Fruit fly (Drosophila melanogaster) whole organism, embryonic: ENCODE data around the gene CG8837.

Experiments used
- Adf1 ChIP-seq: fragments of 200-800 bp; sonication (Bioruptor generic); IDR thresholded peaks from 2 replicates; pipeline ENCODE4 v1.3.6; 2022; ENCODE audit warnings: missing biosample characterization, missing genetic modification characterization
- Awh ChIP-seq: fragments of 200-800 bp; sonication (Bioruptor generic); IDR thresholded peaks from 2 replicates; pipeline ENCODE4, ENCODE4 v1.3.6; 2022; ENCODE audit warnings: missing biosample characterization, missing genetic modification characterization
- B-H1 ChIP-seq: fragments of 200-800 bp; sonication (Bioruptor generic); IDR thresholded peaks from 3 replicates; pipeline ENCODE4 v1.3.6; 2022; ENCODE audit warnings: missing biosample characterization, missing genetic modification characterization
- CG11093 ChIP-seq: fragments of 200-800 bp; sonication (Bioruptor generic); IDR thresholded peaks from 3 replicates; pipeline ENCODE4 v1.3.6; 2022; ENCODE audit warnings: missing biosample characterization, missing genetic modification characterization
- CG12155 ChIP-seq: fragments of 200-800 bp; sonication (Bioruptor generic); optimal IDR thresholded peaks from 3 replicates; lab custom pipeline; 2016; ENCODE audit warnings: missing biosample characterization, missing genetic modification characterization
- CG12219 ChIP-seq: fragments of 200-800 bp; sonication (Bioruptor generic); optimal IDR thresholded peaks from 3 replicates; lab custom pipeline; 2018; ENCODE audit warnings: missing biosample characterization, mild to moderate bottlenecking, missing genetic modification characterization
- CG12942 ChIP-seq: fragments of 200-800 bp; sonication (Bioruptor generic); optimal IDR thresholded peaks from 3 replicates; lab custom pipeline; 2016; ENCODE audit warnings: missing biosample characterization, missing genetic modification characterization
- CG13775 ChIP-seq: fragments of 200-800 bp; sonication (Bioruptor generic); optimal IDR thresholded peaks from 3 replicates; lab custom pipeline; 2017; ENCODE audit warnings: missing biosample characterization, mild to moderate bottlenecking, missing genetic modification characterization
- CG15514 ChIP-seq: fragments of 200-800 bp; sonication (Bioruptor generic); optimal IDR thresholded peaks from 3 replicates; lab custom pipeline; 2017; ENCODE audit warnings: missing biosample characterization, missing genetic modification characterization, mild to moderate bottlenecking, moderate library complexity, missing genetic modification reagents
- CG17361 ChIP-seq: fragments of 200-800 bp; sonication (Bioruptor generic); IDR thresholded peaks from 3 replicates; pipeline ENCODE4 v1.3.6; 2022; ENCODE audit warnings: missing biosample characterization, missing genetic modification characterization
- CG18011 ChIP-seq: fragments of 200-800 bp; sonication (Bioruptor generic); optimal IDR thresholded peaks from 2 replicates; lab custom pipeline; 2017; ENCODE audit warnings: missing biosample characterization, missing genetic modification characterization, mild to moderate bottlenecking, moderate library complexity, missing genotype
- CG18476 ChIP-seq: fragments of 200-800 bp; sonication (Bioruptor generic); optimal IDR thresholded peaks from 2 replicates; lab custom pipeline; 2016; ENCODE audit warnings: missing biosample characterization, mild to moderate bottlenecking, missing genetic modification characterization
- CG18619 ChIP-seq: fragments of 200-800 bp; sonication (Bioruptor generic); optimal IDR thresholded peaks from 3 replicates; lab custom pipeline; 2017; ENCODE audit warnings: missing biosample characterization, mild to moderate bottlenecking, missing genetic modification characterization
- CG2202 ChIP-seq: fragments of 200-800 bp; sonication (Bioruptor generic); optimal IDR thresholded peaks from 2 replicates; lab custom pipeline; 2018; ENCODE audit warnings: missing biosample characterization, mild to moderate bottlenecking, missing genetic modification characterization
- CG4328 ChIP-seq: fragments of 200-800 bp; sonication (Bioruptor generic); optimal IDR thresholded peaks from 3 replicates; lab custom pipeline; 2017; ENCODE audit warnings: missing biosample characterization, missing genetic modification reagents, missing genetic modification characterization
- CG4360 ChIP-seq: fragments of 200-800 bp; sonication (Bioruptor generic); IDR thresholded peaks from 2 replicates; pipeline ENCODE4 v1.3.6; 2022; ENCODE audit warnings: missing biosample characterization, missing genetic modification characterization
- CG4617 ChIP-seq: fragments of 200-800 bp; sonication (Bioruptor generic); optimal IDR thresholded peaks from 3 replicates; lab custom pipeline; 2016; ENCODE audit warnings: missing biosample characterization, missing genetic modification characterization, borderline replicate concordance
- CG7987 ChIP-seq: fragments of 200-800 bp; sonication (Bioruptor generic); optimal IDR thresholded peaks from 2 replicates; lab custom pipeline; 2018; ENCODE audit warnings: missing biosample characterization, mild to moderate bottlenecking, missing genetic modification characterization, moderate library complexity
- CG8478 ChIP-seq: fragments of >200 bp; optimal IDR thresholded peaks from 2 replicates; lab custom pipeline; 2018
- CG9609 ChIP-seq: fragments of 200-800 bp; sonication (Bioruptor generic); optimal IDR thresholded peaks from 3 replicates; lab custom pipeline; 2016; ENCODE audit warnings: missing biosample characterization, missing genetic modification characterization
- CG9817 ChIP-seq: fragments of 200-800 bp; sonication (Bioruptor generic); optimal IDR thresholded peaks from 2 replicates; lab custom pipeline; 2018; ENCODE audit warnings: missing biosample characterization, mild to moderate bottlenecking, missing genetic modification characterization, moderate library complexity
- Chrac-16 ChIP-seq: fragments of 200-800 bp; sonication (Bioruptor generic); optimal IDR thresholded peaks from 3 replicates; lab custom pipeline; 2016; ENCODE audit warnings: missing biosample characterization, missing genetic modification characterization
- Deaf1 ChIP-seq: fragments of 200-800 bp; optimal IDR thresholded peaks from 3 replicates; lab custom pipeline; 2019; ENCODE audit warnings: missing biosample characterization, mild to moderate bottlenecking, missing genetic modification characterization, moderate library complexity
- Dfd ChIP-seq, 2 experiments: fragments of >200 bp; optimal IDR thresholded peaks; 2 replicates each; lab custom pipeline; 2017; ENCODE audit warnings: missing biosample characterization in 2 of 2, missing genetic modification characterization in 2 of 2
- Dll ChIP-seq: fragments of 200-800 bp; sonication (Bioruptor generic); IDR thresholded peaks from 4 replicates; pipeline ENCODE4 v1.3.6; 2022; ENCODE audit warnings: missing biosample characterization, missing genetic modification characterization; ENCODE audit not compliant: partially characterized antibody
- Doc2 ChIP-seq: fragments of 200-800 bp; sonication (Bioruptor generic); IDR thresholded peaks from 2 replicates; pipeline ENCODE4 v1.3.6; 2022; ENCODE audit warnings: missing biosample characterization, missing genetic modification characterization
- Drgx ChIP-seq: fragments of 200-800 bp; sonication (Bioruptor generic); IDR thresholded peaks from 2 replicates; pipeline ENCODE4 v1.3.6; 2022; ENCODE audit warnings: missing biosample characterization, missing genetic modification characterization
- Eip74EF ChIP-seq, 2 experiments: fragments of 200-800 bp in 1 of 2; fragments of >200 bp in 1 of 2; sonication (Bioruptor generic) in 1 of 2; optimal IDR thresholded peaks; 2 replicates each; lab custom pipeline; 2017 to 2019; ENCODE audit warnings: missing biosample characterization in 2 of 2, missing genetic modification characterization in 2 of 2, mild to moderate bottlenecking in 1 of 2, moderate library complexity in 1 of 2
- Hr51 ChIP-seq, 2 experiments: fragments of 200-800 bp; sonication (Bioruptor generic); optimal IDR thresholded peaks; 2 replicates in 1 of 2; 3 replicates in 1 of 2; lab custom pipeline; 2016 to 2018; ENCODE audit warnings: missing biosample characterization in 2 of 2, missing genetic modification characterization in 2 of 2, mild to moderate bottlenecking in 1 of 2, moderate library complexity in 1 of 2
- Hr78 ChIP-seq, 2 experiments: fragments of 200-800 bp in 1 of 2; fragments of >200 bp in 1 of 2; sonication (Bioruptor generic) in 1 of 2; optimal IDR thresholded peaks; 2 replicates each; lab custom pipeline; 2017 to 2019; ENCODE audit warnings: missing biosample characterization in 2 of 2, missing genetic modification characterization in 2 of 2, mild to moderate bottlenecking in 1 of 2, moderate library complexity in 1 of 2
- MBD-R2 ChIP-seq: fragments of 200-800 bp; sonication (Bioruptor generic); IDR thresholded peaks from 2 replicates; pipeline ENCODE4 v1.3.6; 2022; ENCODE audit warnings: missing biosample characterization, missing genetic modification characterization
- Max ChIP-seq: fragments of 200-800 bp; sonication (Bioruptor generic); optimal IDR thresholded peaks from 2 replicates; lab custom pipeline; 2016; ENCODE audit warnings: missing biosample characterization, mild to moderate bottlenecking, missing genetic modification characterization
- NC2α ChIP-seq: fragments of 200-800 bp; sonication (Bioruptor generic); optimal IDR thresholded peaks from 2 replicates; lab custom pipeline; 2016; ENCODE audit warnings: missing biosample characterization, missing genetic modification characterization
- Nf-YA ChIP-seq: fragments of 200-800 bp; sonication (Bioruptor generic); IDR thresholded peaks from 2 replicates; pipeline ENCODE4 v1.3.6; 2022; ENCODE audit warnings: missing biosample characterization, missing genetic modification characterization
- Pdp1 ChIP-seq, 2 experiments: fragments of 200-800 bp; sonication (Bioruptor generic); optimal IDR thresholded peaks; 3 replicates each; lab custom pipeline; 2016; ENCODE audit warnings: missing biosample characterization in 2 of 2, missing genetic modification characterization in 2 of 2, mild to moderate bottlenecking in 1 of 2, moderate library complexity in 1 of 2
- bowl ChIP-seq: fragments of 200-800 bp; sonication (Bioruptor generic); IDR thresholded peaks from 2 replicates; pipeline ENCODE4 v1.3.6; 2022; ENCODE audit warnings: missing biosample characterization, missing genetic modification characterization
- br ChIP-seq: fragments of >200 bp; optimal IDR thresholded peaks from 2 replicates; lab custom pipeline; 2017
- cad ChIP-seq: fragments of >200 bp; optimal IDR thresholded peaks from 2 replicates; lab custom pipeline; 2017; ENCODE audit warnings: missing biosample characterization, missing genetic modification characterization
- fd102C ChIP-seq: fragments of 200-800 bp; sonication (Bioruptor generic); optimal IDR thresholded peaks from 2 replicates; lab custom pipeline; 2018; ENCODE audit warnings: missing biosample characterization, mild to moderate bottlenecking, missing genetic modification characterization, moderate library complexity
- jumu ChIP-seq: fragments of 200-800 bp; sonication (Bioruptor generic); optimal IDR thresholded peaks from 3 replicates; lab custom pipeline; 2016; ENCODE audit warnings: missing biosample characterization, missing genetic modification characterization
- kay ChIP-seq: fragments of 200-800 bp; sonication (Bioruptor generic); optimal IDR thresholded peaks from 2 replicates; lab custom pipeline; 2016; ENCODE audit warnings: missing biosample characterization, missing genetic modification characterization
- maf-S ChIP-seq: fragments of 200-800 bp; sonication (Bioruptor generic); optimal IDR thresholded peaks from 2 replicates; lab custom pipeline; 2016; ENCODE audit warnings: missing biosample characterization, missing genetic modification characterization
- nerfin-1 ChIP-seq: fragments of 200-800 bp; sonication (Bioruptor generic); optimal IDR thresholded peaks from 3 replicates; lab custom pipeline; 2019; ENCODE audit warnings: missing biosample characterization, mild to moderate bottlenecking, missing genetic modification characterization, moderate library complexity
- pfk ChIP-seq: fragments of 200-800 bp; sonication (Bioruptor generic); optimal IDR thresholded peaks from 2 replicates; lab custom pipeline; 2018; ENCODE audit warnings: missing biosample characterization, mild to moderate bottlenecking, missing genetic modification characterization, moderate library complexity
- phol ChIP-seq: fragments of 200-800 bp; sonication (Bioruptor generic); optimal IDR thresholded peaks from 3 replicates; lab custom pipeline; 2018; ENCODE audit warnings: missing biosample characterization, mild to moderate bottlenecking, missing genetic modification characterization, moderate library complexity
- prd ChIP-seq, 3 experiments: fragments of >200 bp in 2 of 3; fragments of 200-800 bp in 1 of 3; sonication (Bioruptor generic) in 1 of 3; optimal IDR thresholded peaks in 2 of 3; IDR thresholded peaks in 1 of 3; 2 replicates in 2 of 3; 3 replicates in 1 of 3; pipeline versions ENCODE4 v1.3.6 to Lab custom; 2017 to 2022; ENCODE audit warnings: missing biosample characterization in 1 of 3, missing genetic modification characterization in 1 of 3
- pzg ChIP-seq: fragments of 200-800 bp; sonication (Bioruptor generic); optimal IDR thresholded peaks from 3 replicates; lab custom pipeline; 2018; ENCODE audit warnings: missing biosample characterization, mild to moderate bottlenecking, missing genetic modification characterization, moderate library complexity
- run ChIP-seq: fragments of 200-800 bp; sonication (Bioruptor generic); optimal IDR thresholded peaks from 3 replicates; lab custom pipeline; 2018; ENCODE audit warnings: missing biosample characterization, mild to moderate bottlenecking, missing genetic modification characterization
- sd ChIP-seq: fragments of 200-800 bp; sonication (Bioruptor generic); optimal IDR thresholded peaks from 3 replicates; lab custom pipeline; 2018; ENCODE audit warnings: missing biosample characterization, mild to moderate bottlenecking, missing genetic modification characterization, moderate library complexity
- unc-4 ChIP-seq: fragments of 200-800 bp; sonication (Bioruptor generic); IDR thresholded peaks from 2 replicates; pipeline ENCODE4 v1.3.6; 2022; ENCODE audit warnings: missing biosample characterization, missing genetic modification characterization; ENCODE audit not compliant: partially characterized antibody

CG8837 gene

DNA sequence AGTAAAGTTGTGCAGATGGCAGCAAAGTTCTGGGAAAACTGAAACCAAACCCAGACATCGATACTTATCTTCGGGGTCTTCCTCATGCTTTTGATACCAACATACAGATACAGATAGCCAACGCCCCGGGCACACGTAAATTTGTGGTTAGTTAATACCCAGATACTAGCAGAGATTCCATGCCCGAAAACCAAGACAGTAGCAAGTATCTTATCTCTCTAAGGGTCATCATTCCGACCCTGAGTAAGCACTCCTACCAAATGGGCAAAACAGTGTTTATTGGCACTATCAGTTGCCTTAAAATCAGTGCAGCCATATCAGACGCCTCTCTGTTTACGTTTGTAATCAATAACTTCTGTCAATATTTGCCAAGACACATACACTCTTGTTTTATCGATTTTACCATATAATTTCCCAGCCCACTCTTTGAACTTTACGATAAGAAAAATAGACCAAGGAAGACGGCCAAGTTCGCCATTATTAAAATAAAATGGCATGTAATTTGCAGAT lies 39.5 kb upstream of the CG8837 start, which contains the start of gene OtopLb (continued):
- TF ChIP-seq NC2α (GFP tag; lab: Kevin White, UChicago) (no peak), kay (GFP tag; lab: Kevin White, UChicago) (no peak), Hr51 (GFP tag; optimal IDR thresholded peaks at IDR 0.05; lab: Kevin White, UChicago) (no peak), CG18619 (GFP tag; lab: Kevin White, UChicago) (no peak), Nf-YA (no peak), Hr78 (GFP tag; optimal IDR thresholded peaks at IDR 0.05; lab: Kevin White, UChicago) (peak in 1 of 2 experiments; percentile 55), B-H1 (GFP tag; lab: Robert Waterston, UW) (no peak), Deaf1 (no peak), maf-S (GFP tag; lab: Kevin White, UChicago) (no peak), Dll (GFP tag; lab: Robert Waterston, UW) (no peak), CG12219 (no peak), CG4617 (no peak), fd102C (GFP tag; lab: Kevin White, UChicago) (no peak), sd (tag; lab: Kevin White, UChicago) (no peak), CG2202 (no peak), CG9817 (tag; lab: Kevin White, UChicago) (no peak), br (lab: Kevin White, UChicago) (no peak), Drgx (GFP tag; lab: Robert Waterston, UW) (no peak), Pdp1 (GFP tag; optimal IDR thresholded peaks at IDR 0.05; lab: Kevin White, UChicago) (no peak), Chrac-16 (GFP tag; lab: Kevin White, UChicago) (no peak), Doc2 (GFP tag; lab: Robert Waterston, UW) (no peak), CG8478 (no peak), CG18011 (no peak), CG11093 (no peak), MBD-R2 (no peak), prd (optimal IDR thresholded peaks at IDR 0.05; lab: Kevin White, UChicago) (no peak), prd (GFP tag; IDR thresholded peaks at IDR 0.05; lab: Robert Waterston, UW) (no peak), CG15514 (GFP tag; lab: Kevin White, UChicago) (peak; percentile 37), Adf1 (GFP tag; lab: Robert Waterston, UW) (no peak), CG12942 (GFP tag; lab: Kevin White, UChicago) (no peak), Max (GFP tag; lab: Kevin White, UChicago) (no peak), CG4328 (GFP tag; lab: Kevin White, UChicago) (peak; percentile 24), CG17361 (GFP tag; lab: Robert Waterston, UW) (no peak), Awh (GFP tag; lab: Robert Waterston, UW) (no peak), phol (no peak), Dfd (GFP tag; optimal IDR thresholded peaks at IDR 0.05; lab: Kevin White, UChicago) (no peak), CG18476 (GFP tag; lab: Kevin White, UChicago) (no peak), Eip74EF (GFP tag; optimal IDR thresholded peaks at IDR 0.05; lab: Kevin White, UChicago) (no peak), pzg (GFP tag; lab: Kevin White, UChicago) (no peak), jumu (no peak), CG7987 (GFP tag; lab: Kevin White, UChicago) (peak; percentile 64), nerfin-1 (no peak), unc-4 (no peak), bowl (GFP tag; lab: Robert Waterston, UW) (no peak), pfk (GFP tag; lab: Kevin White, UChicago) (peak; percentile 13), cad (GFP tag; lab: Kevin White, UChicago) (no peak), run (tag; lab: Kevin White, UChicago) (peak; percentile 54), CG12155 (no peak), CG13775 (no peak), CG4360 (no peak), CG9609 (GFP tag; lab: Kevin White, UChicago) (no peak)
